Fruit fly (Drosophila melanogaster) S2 (cell line): ENCODE results near the gene Alms1a.

Experiments used
- CG8478 ChIP-seq: fragments of >200 bp; optimal IDR thresholded peaks from 2 replicates; lab custom pipeline; 2018
- CTCF ChIP-seq, 2 experiments: fragments of >200 bp; optimal IDR thresholded peaks; 2 replicates each; lab custom pipeline; 2018

Gene Alms1a

dm6 chrX:4635856-4636486 lies at the start of gene Alms1a, which contains the start of gene pon:
Gene Alms1a (minus strand): TSS chrX:4636004.
Gene pon (plus strand): TSS chrX:4636318.
- TF ChIP-seq CG8478 (lab: Kevin White, UChicago) (no peak), CTCF (optimal IDR thresholded peaks at IDR 0.05; lab: Kevin White, UChicago) (no peak)

- TF ChIP-seq CG8478 (lab: Kevin White, UChicago) (no peak), CTCF (optimal IDR thresholded peaks at IDR 0.05; lab: Kevin White, UChicago) (no peak)
Measured at dm6 chrX:4684444-4684924, 48.7 kb upstream of the Alms1a start.

- TF ChIP-seq CTCF (optimal IDR thresholded peaks at IDR 0.05; lab: Kevin White, UChicago) (no peak), CG8478 (lab: Kevin White, UChicago) (no peak)
Measured at dm6 chrX:4679813-4680381, 44.1 kb upstream of the Alms1a start.

dm6 chrX:4678913-4679812 lies 43.4 kb upstream of the Alms1a start, which contains the start of gene fzr:
Gene fzr (minus strand): TSS chrX:4679537.
- TF ChIP-seq CTCF (optimal IDR thresholded peaks at IDR 0.05; lab: Kevin White, UChicago), result no peak

- TF ChIP-seq CG8478 (lab: Kevin White, UChicago), result no peak
- no peak for TF ChIP-seq CTCF (optimal IDR thresholded peaks at IDR 0.05; lab: Kevin White, UChicago)
Measured at dm6 chrX:4678146-4678912, 42.5 kb upstream of the Alms1a start.

dm6 chrX:4677427-4677826 lies 41.6 kb upstream of the Alms1a start:
- no peak for TF ChIP-seq CG8478 (lab: Kevin White, UChicago)

- TF ChIP-seq CG8478 (lab: Kevin White, UChicago) (no peak), CTCF (optimal IDR thresholded peaks at IDR 0.05; lab: Kevin White, UChicago) (no peak)
Measured at dm6 chrX:4675054-4675453, 39.2 kb upstream of the Alms1a start.

dm6 chrX:4671194-4671626 lies 35.4 kb upstream of the Alms1a start:
- TF ChIP-seq CTCF (optimal IDR thresholded peaks at IDR 0.05; lab: Kevin White, UChicago) (no peak), CG8478 (lab: Kevin White, UChicago) (no peak)

dm6 chrX:4669438-4669837 lies 33.6 kb upstream of the Alms1a start:
- TF ChIP-seq CTCF (optimal IDR thresholded peaks at IDR 0.05; lab: Kevin White, UChicago) (no peak), CG8478 (lab: Kevin White, UChicago) (no peak)

dm6 chrX:4666650-4667360 lies 31.0 kb upstream of the Alms1a start, which contains the start of gene CG3009:
Gene CG3009 (minus strand): TSS chrX:4666700.
- TF ChIP-seq CG8478 (lab: Kevin White, UChicago), result no peak
- peak; percentile 36 to 59 for TF ChIP-seq CTCF (optimal IDR thresholded peaks at IDR 0.05; lab: Kevin White, UChicago)

dm6 chrX:4664107-4664506 lies 28.3 kb upstream of the Alms1a start:
- TF ChIP-seq CG8478 (lab: Kevin White, UChicago) (no peak), CTCF (optimal IDR thresholded peaks at IDR 0.05; lab: Kevin White, UChicago) (no peak)

dm6 chrX:4660642-4661252 lies 24.9 kb upstream of the Alms1a start:
- TF ChIP-seq CG8478 (lab: Kevin White, UChicago) (no peak), CTCF (optimal IDR thresholded peaks at IDR 0.05; lab: Kevin White, UChicago) (no peak)

- TF ChIP-seq CTCF (optimal IDR thresholded peaks at IDR 0.05; lab: Kevin White, UChicago) (no peak), CG8478 (lab: Kevin White, UChicago) (no peak)
Measured at dm6 chrX:4657896-4658295, 22.1 kb upstream of the Alms1a start.
